Worm (Caenorhabditis elegans) whole organism, young adult: ENCODE measurements around the gene col-14.

Experiments
- B0035.1 ChIP-seq: sonication (generic microtip); optimal IDR thresholded peaks from 2 replicates; lab custom pipeline; 2016; ENCODE audit warnings: missing genetic modification characterization, mild to moderate bottlenecking, missing compliant biosample characterization, missing genotype, missing genetic modification reagents
- B0261.1 ChIP-seq: sonication (generic microtip); optimal IDR thresholded peaks from 2 replicates; lab custom pipeline; 2016; ENCODE audit warnings: mild to moderate bottlenecking, missing genetic modification characterization, moderate library complexity, missing compliant biosample characterization
- C06A6.2 ChIP-seq: fragments of 200-800 bp; sonication (Bioruptor generic); conservative IDR thresholded peaks from 2 replicates; pipeline ENCODE4 v1.3.6; 2022; ENCODE audit warnings: missing genetic modification characterization, missing compliant biosample characterization
- T07F8.4 ChIP-seq: sonication (generic microtip); optimal IDR thresholded peaks from 2 replicates; lab custom pipeline; 2016; ENCODE audit warnings: mild to moderate bottlenecking, missing genetic modification characterization, moderate library complexity, missing compliant biosample characterization
- T26A5.8 ChIP-seq: sonication (generic microtip); optimal IDR thresholded peaks from 2 replicates; lab custom pipeline; 2016; ENCODE audit warnings: missing genetic modification characterization, missing compliant biosample characterization
- Y53F4B.3 ChIP-seq: fragments of 200-800 bp; sonication (Bioruptor generic); IDR thresholded peaks from 2 replicates; pipeline ENCODE4 v1.3.6; 2022; ENCODE audit warnings: missing genetic modification reagents, missing genetic modification characterization, missing compliant biosample characterization
- Y56A3A.18 ChIP-seq: fragments of 200-800 bp; sonication (Bioruptor generic); IDR thresholded peaks from 2 replicates; pipeline ENCODE4 v1.3.6; 2022; ENCODE audit warnings: missing genetic modification reagents, missing genetic modification characterization, missing compliant biosample characterization
- Y79H2A.3 ChIP-seq: fragments of 200-800 bp; sonication (Bioruptor generic); conservative IDR thresholded peaks from 2 replicates; pipeline ENCODE4 v1.3.6; 2022; ENCODE audit warnings: missing genetic modification reagents, missing genetic modification characterization, missing compliant biosample characterization
- ZK185.1 ChIP-seq: sonication (generic microtip); optimal IDR thresholded peaks from 2 replicates; lab custom pipeline; 2016; ENCODE audit warnings: mild to moderate bottlenecking, missing genetic modification characterization, missing compliant biosample characterization; ENCODE audit not compliant: poor library complexity, severe bottlenecking
- aptf-2 ChIP-seq: fragments of 200-800 bp; sonication (Bioruptor generic); conservative IDR thresholded peaks from 2 replicates; pipeline ENCODE4 v1.3.6; 2022; ENCODE audit warnings: missing genetic modification reagents, missing genetic modification characterization, missing compliant biosample characterization
- attf-3 ChIP-seq: fragments of 200-800 bp; sonication (Bioruptor generic); conservative IDR thresholded peaks from 2 replicates; pipeline ENCODE4 v1.3.6; 2022; ENCODE audit warnings: missing genetic modification reagents, missing genetic modification characterization, missing compliant biosample characterization
- attf-5 ChIP-seq: fragments of 200-800 bp; sonication (Bioruptor generic); optimal IDR thresholded peaks from 2 replicates; lab custom pipeline; 2018; ENCODE audit warnings: mild to moderate bottlenecking, missing genetic modification characterization, missing compliant biosample characterization
- bed-1 ChIP-seq: fragments of 200-800 bp; sonication (Bioruptor generic); IDR thresholded peaks from 2 replicates; pipeline ENCODE4 v1.3.6; 2022; ENCODE audit warnings: missing genetic modification reagents, missing genetic modification characterization, missing compliant biosample characterization
- cebp-1 ChIP-seq, 2 experiments: fragments of 200-800 bp in 1 of 2; sonication (Bioruptor generic) in 1 of 2; sonication (generic microtip) in 1 of 2; IDR thresholded peaks in 1 of 2; optimal IDR thresholded peaks in 1 of 2; 2 replicates each; pipeline versions ENCODE4 v1.3.6 to Lab custom; 2017 to 2022; ENCODE audit warnings: missing compliant biosample characterization in 2 of 2, missing genetic modification characterization in 2 of 2, mild to moderate bottlenecking in 1 of 2, missing genetic modification reagents in 1 of 2, moderate library complexity in 1 of 2
- ceh-100 ChIP-seq: fragments of 200-800 bp; sonication (Bioruptor generic); IDR thresholded peaks from 2 replicates; pipeline ENCODE4 v1.3.6; 2022; ENCODE audit warnings: missing genetic modification reagents, missing genetic modification characterization, missing compliant biosample characterization
- ceh-40 ChIP-seq: fragments of 200-800 bp; sonication (Bioruptor generic); IDR thresholded peaks from 2 replicates; pipeline ENCODE4 v1.3.6; 2022; ENCODE audit warnings: missing genetic modification characterization, missing compliant biosample characterization
- ceh-58 ChIP-seq: fragments of 200-800 bp; sonication (Bioruptor generic); IDR thresholded peaks from 2 replicates; pipeline ENCODE4 v1.3.6; 2022; ENCODE audit warnings: missing genetic modification characterization, missing compliant biosample characterization
- die-1 ChIP-seq: sonication (generic microtip); optimal IDR thresholded peaks from 2 replicates; lab custom pipeline; 2016; ENCODE audit warnings: missing genotype, mild to moderate bottlenecking, missing genetic modification characterization, missing compliant biosample characterization
- ekl-4 ChIP-seq: fragments of 200-800 bp; sonication (Bioruptor generic); IDR thresholded peaks from 2 replicates; pipeline ENCODE4 v1.3.6; 2022; ENCODE audit warnings: missing genetic modification reagents, missing genetic modification characterization, missing compliant biosample characterization
- fkh-3 ChIP-seq: sonication (generic microtip); optimal IDR thresholded peaks from 2 replicates; lab custom pipeline; 2016; ENCODE audit warnings: mild to moderate bottlenecking, missing genetic modification characterization, missing compliant biosample characterization
- hlh-26 ChIP-seq: fragments of 200-800 bp; sonication (Bioruptor generic); conservative IDR thresholded peaks from 2 replicates; pipeline ENCODE4 v1.3.6; 2022; ENCODE audit warnings: missing genetic modification reagents, missing genetic modification characterization, missing compliant biosample characterization
- hmg-1.2 ChIP-seq: fragments of 200-800 bp; sonication (Bioruptor generic); IDR thresholded peaks from 2 replicates; pipeline ENCODE4 v1.3.6; 2022; ENCODE audit warnings: missing genetic modification reagents, missing genetic modification characterization, missing compliant biosample characterization
- hmg-20 ChIP-seq: fragments of 200-800 bp; sonication (Bioruptor generic); IDR thresholded peaks from 2 replicates; pipeline ENCODE4 v1.3.6; 2022; ENCODE audit warnings: missing genetic modification reagents, missing genetic modification characterization, missing compliant biosample characterization
- hrde-1 ChIP-seq: sonication (generic microtip); optimal IDR thresholded peaks from 2 replicates; lab custom pipeline; 2016; ENCODE audit warnings: missing genetic modification characterization, mild to moderate bottlenecking, missing compliant biosample characterization, moderate library complexity, missing genotype, missing genetic modification reagents, borderline replicate concordance
- hsf-1 ChIP-seq: fragments of 200-800 bp; sonication (Bioruptor generic); IDR thresholded peaks from 2 replicates; pipeline ENCODE4 v1.3.6; 2022; ENCODE audit warnings: missing genetic modification reagents, missing genetic modification characterization, missing compliant biosample characterization
- let-526 ChIP-seq: fragments of 200-800 bp; sonication (Bioruptor generic); IDR thresholded peaks from 2 replicates; pipeline ENCODE4 v1.3.6; 2022; ENCODE audit warnings: missing genetic modification reagents, missing genetic modification characterization, missing compliant biosample characterization
- let-607 ChIP-seq, 2 experiments: fragments of 200-800 bp in 1 of 2; sonication (Bioruptor generic) in 1 of 2; sonication (generic microtip) in 1 of 2; optimal IDR thresholded peaks; 2 replicates each; lab custom pipeline; 2016 to 2018; ENCODE audit warnings: mild to moderate bottlenecking in 2 of 2, missing compliant biosample characterization in 2 of 2, missing genetic modification characterization in 2 of 2, moderate library complexity in 2 of 2, missing genotype in 1 of 2
- lin-26 ChIP-seq: fragments of 200-800 bp; sonication (Bioruptor generic); IDR thresholded peaks from 2 replicates; pipeline ENCODE4 v1.3.6; 2022; ENCODE audit warnings: missing genetic modification reagents, missing genetic modification characterization, missing compliant biosample characterization
- lin-54 ChIP-seq: fragments of 200-800 bp; sonication (Bioruptor generic); optimal IDR thresholded peaks from 2 replicates; lab custom pipeline; 2018; ENCODE audit warnings: mild to moderate bottlenecking, missing genetic modification characterization, missing compliant biosample characterization
- lsl-1 ChIP-seq: fragments of 200-800 bp; sonication (Bioruptor generic); optimal IDR thresholded peaks from 2 replicates; lab custom pipeline; 2018; ENCODE audit warnings: mild to moderate bottlenecking, missing genetic modification characterization, moderate library complexity, missing compliant biosample characterization
- madf-10 ChIP-seq: sonication (generic microtip); optimal IDR thresholded peaks from 2 replicates; lab custom pipeline; 2016; ENCODE audit warnings: mild to moderate bottlenecking, missing genetic modification characterization, missing compliant biosample characterization
- madf-6 ChIP-seq: fragments of 200-800 bp; sonication (Bioruptor generic); IDR thresholded peaks from 2 replicates; pipeline ENCODE4 v1.3.6; 2022; ENCODE audit warnings: missing genetic modification reagents, missing genetic modification characterization, missing compliant biosample characterization
- madf-8 ChIP-seq: fragments of 200-800 bp; sonication (Bioruptor generic); conservative IDR thresholded peaks from 2 replicates; pipeline ENCODE4 v1.3.6; 2022; ENCODE audit warnings: missing genetic modification reagents, missing genetic modification characterization, missing compliant biosample characterization
- mel-28 ChIP-seq: sonication (generic microtip); optimal IDR thresholded peaks from 2 replicates; lab custom pipeline; 2016; ENCODE audit warnings: borderline replicate concordance, mild to moderate bottlenecking, missing genetic modification characterization, missing compliant biosample characterization
- mxl-1 ChIP-seq: sonication (generic microtip); optimal IDR thresholded peaks from 2 replicates; lab custom pipeline; 2016; ENCODE audit warnings: missing genetic modification characterization, missing compliant biosample characterization
- nfya-1 ChIP-seq: sonication (generic microtip); optimal IDR thresholded peaks from 2 replicates; lab custom pipeline; 2017; ENCODE audit warnings: antibody characterized with exemption, missing compliant biosample characterization, missing genetic modification characterization, borderline replicate concordance; ENCODE audit not compliant: insufficient read depth
- nhr-179 ChIP-seq: sonication (generic microtip); optimal IDR thresholded peaks from 2 replicates; lab custom pipeline; 2016; ENCODE audit warnings: mild to moderate bottlenecking, missing genetic modification characterization, missing compliant biosample characterization
- nhr-80 ChIP-seq: sonication (generic microtip); optimal IDR thresholded peaks from 2 replicates; lab custom pipeline; 2016; ENCODE audit warnings: missing genetic modification characterization, missing compliant biosample characterization
- pha-4 ChIP-seq: fragments of 150-350 bp; sonication (generic microtip); optimal IDR thresholded peaks from 2 replicates; lab custom pipeline; 2014; ENCODE audit warnings: missing biosample characterization, missing genetic modification reagents, missing genetic modification characterization
- rpc-1 ChIP-seq, 2 experiments: fragments of 150-350 bp in 1 of 2; sonication (generic microtip) in 1 of 2; optimal IDR thresholded peaks; 2 replicates each; lab custom pipeline; 2014 to 2018; ENCODE audit warnings: missing biosample characterization in 1 of 2, missing genetic modification characterization in 1 of 2, missing genetic modification reagents in 1 of 2, missing genotype in 1 of 2
- snpc-4 ChIP-seq, 5 experiments: fragments of 150-350 bp in 1 of 5; sonication (generic microtip) in 4 of 5; optimal IDR thresholded peaks; 2 replicates each; lab custom pipeline; 2014 to 2018; ENCODE audit warnings: missing genetic modification characterization in 5 of 5, missing biosample characterization in 3 of 5, antibody characterized with exemption in 2 of 5, mild to moderate bottlenecking in 2 of 5, missing compliant biosample characterization in 2 of 5, missing genotype in 2 of 5, moderate library complexity in 2 of 5, missing genetic modification reagents in 1 of 5
- tlf-1 ChIP-seq: fragments of 200-800 bp; sonication (Bioruptor generic); optimal IDR thresholded peaks from 2 replicates; lab custom pipeline; 2018; ENCODE audit warnings: mild to moderate bottlenecking, missing genetic modification characterization, missing compliant biosample characterization
- xnd-1 ChIP-seq: sonication (generic microtip); optimal IDR thresholded peaks from 2 replicates; lab custom pipeline; 2016; ENCODE audit warnings: missing genotype, missing genetic modification reagents, missing genetic modification characterization, missing compliant biosample characterization
- ztf-28 ChIP-seq: fragments of 200-800 bp; sonication (Bioruptor generic); IDR thresholded peaks from 2 replicates; pipeline ENCODE4 v1.3.6; 2022; ENCODE audit warnings: missing genetic modification reagents, missing genetic modification characterization, missing compliant biosample characterization
- ztf-3 ChIP-seq: fragments of 200-800 bp; sonication (Bioruptor generic); optimal IDR thresholded peaks from 2 replicates; lab custom pipeline; 2018; ENCODE audit warnings: mild to moderate bottlenecking, missing genetic modification characterization, missing compliant biosample characterization

Gene col-14

DNA sequence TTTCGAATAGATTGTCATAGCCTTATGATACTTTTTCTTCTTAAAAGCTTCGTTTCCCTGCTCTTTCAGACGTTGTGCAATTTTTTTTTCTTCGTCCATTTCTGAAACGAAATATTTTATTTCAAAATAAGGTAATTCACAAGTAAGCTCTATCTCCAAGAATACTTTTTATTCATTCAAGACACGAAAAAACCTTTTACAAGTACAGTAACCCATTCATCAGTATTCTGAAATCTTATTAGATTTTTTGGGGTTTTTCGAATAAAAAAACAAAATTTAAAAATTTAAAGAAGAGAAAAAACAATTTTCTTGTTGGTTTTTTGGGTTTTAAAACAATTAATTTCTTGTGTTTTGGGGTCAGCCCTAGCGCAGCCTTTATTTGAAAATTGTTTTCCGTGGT lies 25.7 kb downstream of the col-14 start, which contains the start of gene rpap-3:
Gene rpap-3 (minus strand): TSS at position 101 of the 400 bp plus-strand sequence.
- TF ChIP-seq let-526 (GFP tag; lab: Robert Waterston, UW) (no peak), cebp-1 (GFP tag; IDR thresholded peaks at IDR 0.05; lab: Robert Waterston, UW) (no peak), cebp-1 (tag; optimal IDR thresholded peaks at IDR 0.05; lab: Kevin White, UChicago) (peak; percentile 8), hlh-26 (GFP tag; lab: Robert Waterston, UW) (no peak), madf-6 (GFP tag; lab: Robert Waterston, UW) (peak; percentile 30; the same call in 1 of the 2 replicates), fkh-3 (tag; lab: Kevin White, UChicago) (no peak), Y56A3A.18 (GFP tag; lab: Robert Waterston, UW) (no peak), T26A5.8 (tag; lab: Kevin White, UChicago) (no peak), pha-4 (no peak), ceh-58 (GFP tag; lab: Robert Waterston, UW) (no peak), lin-54 (GFP tag; lab: Kevin White, UChicago) (no peak), aptf-2 (GFP tag; lab: Robert Waterston, UW) (no peak), hrde-1 (tag; lab: Kevin White, UChicago) (peak; percentile 8), Y53F4B.3 (GFP tag; lab: Robert Waterston, UW) (no peak), ceh-100 (no peak), ekl-4 (GFP tag; lab: Robert Waterston, UW) (no peak), mel-28 (no peak), attf-3 (GFP tag; lab: Robert Waterston, UW) (no peak)

DNA sequence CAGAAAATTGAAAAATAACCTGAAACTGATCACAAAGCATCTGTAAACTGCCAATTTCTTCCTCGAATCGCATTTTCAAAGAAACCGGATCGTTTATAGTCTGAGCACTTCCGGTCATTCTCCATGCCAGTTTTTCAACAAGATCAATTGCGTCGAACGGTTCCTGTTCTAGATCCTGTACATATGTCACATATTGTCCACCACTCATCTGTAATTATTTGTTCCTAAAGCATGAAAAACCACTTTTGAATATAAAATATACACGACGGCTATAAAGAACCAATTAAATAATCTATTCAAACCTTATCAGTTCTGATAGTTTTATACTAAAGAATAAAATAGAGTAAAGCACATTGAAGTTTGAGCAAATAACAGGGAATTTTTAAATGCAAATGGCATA lies 29.1 kb downstream of the col-14 start, which contains the start of gene sec-10:
Gene sec-10 (minus strand): TSS at position 208 of the 400 bp plus-strand sequence.
- TF ChIP-seq cebp-1 (GFP tag; IDR thresholded peaks at IDR 0.05; lab: Robert Waterston, UW) = no peak
- no peak for TF ChIP-seq cebp-1 (tag; optimal IDR thresholded peaks at IDR 0.05; lab: Kevin White, UChicago)
- no peak for TF ChIP-seq ceh-40 (GFP tag; lab: Robert Waterston, UW)
- TF ChIP-seq attf-5 (GFP tag; lab: Kevin White, UChicago) = no peak
- TF ChIP-seq nhr-80 (tag; lab: Kevin White, UChicago) = no peak
- no peak for TF ChIP-seq ztf-28 (GFP tag; lab: Robert Waterston, UW)
- no peak for TF ChIP-seq die-1
- no peak for TF ChIP-seq hsf-1 (GFP tag; lab: Robert Waterston, UW)
- TF ChIP-seq lin-26 = no peak
- no peak for TF ChIP-seq T26A5.8 (tag; lab: Kevin White, UChicago)
- TF ChIP-seq B0035.1 = no peak
- no peak for TF ChIP-seq Y79H2A.3 (GFP tag; lab: Robert Waterston, UW)
- TF ChIP-seq nhr-179 (tag; lab: Kevin White, UChicago) = no peak
- TF ChIP-seq C06A6.2 (GFP tag; lab: Robert Waterston, UW) = no peak
- no peak for TF ChIP-seq lsl-1
- no peak for TF ChIP-seq madf-8 (GFP tag; lab: Robert Waterston, UW)
- no peak for TF ChIP-seq nfya-1 (tag; lab: Kevin White, UChicago)
- TF ChIP-seq tlf-1 (GFP tag; lab: Kevin White, UChicago) = peak; percentile 28
- no peak for TF ChIP-seq hmg-20 (GFP tag; lab: Robert Waterston, UW)
- no peak for TF ChIP-seq B0261.1
- TF ChIP-seq let-607 (tag; optimal IDR thresholded peaks at IDR 0.05; lab: Kevin White, UChicago) = no peak
- TF ChIP-seq bed-1 (GFP tag; lab: Robert Waterston, UW) = no peak
- TF ChIP-seq madf-10 (tag; lab: Kevin White, UChicago) = no peak
- TF ChIP-seq hmg-1.2 (GFP tag; lab: Robert Waterston, UW) = no peak
- TF ChIP-seq rpc-1 (optimal IDR thresholded peaks at IDR 0.05; lab: Kevin White, UChicago) = no peak
- TF ChIP-seq rpc-1 (tag; optimal IDR thresholded peaks at IDR 0.05; lab: Kevin White, UChicago) = no peak
- no peak for TF ChIP-seq mxl-1
- no peak for TF ChIP-seq lin-54 (GFP tag; lab: Kevin White, UChicago)
- TF ChIP-seq xnd-1 (tag; lab: Kevin White, UChicago) = no peak
- TF ChIP-seq ZK185.1 (tag; lab: Kevin White, UChicago) = peak; percentile 20
- no peak for TF ChIP-seq snpc-4 (GFP tag; optimal IDR thresholded peaks at IDR 0.05; lab: Kevin White, UChicago)
- no peak for TF ChIP-seq snpc-4 (tag; optimal IDR thresholded peaks at IDR 0.05; lab: Kevin White, UChicago)
- TF ChIP-seq ztf-3 (GFP tag; lab: Kevin White, UChicago) = no peak
- TF ChIP-seq T07F8.4 (tag; lab: Kevin White, UChicago) = no peak
- no peak for TF ChIP-seq mel-28
